Worm (Caenorhabditis elegans) whole organism, young adult: ENCODE measurements around the gene noa-1.

ENCODE experiments used
- B0019.2 ChIP-seq: fragments of 200-800 bp; sonication (Bioruptor generic); conservative IDR thresholded peaks from 2 replicates; pipeline ENCODE4 v1.3.6; 2022; ENCODE audit warnings: missing genetic modification reagents, missing genetic modification characterization, missing compliant biosample characterization
- B0336.3 ChIP-seq: fragments of 200-800 bp; sonication (Bioruptor generic); IDR thresholded peaks from 2 replicates; pipeline ENCODE4 v1.3.6; 2022; ENCODE audit warnings: missing genetic modification characterization, missing compliant biosample characterization
- C06A6.2 ChIP-seq: fragments of 200-800 bp; sonication (Bioruptor generic); conservative IDR thresholded peaks from 2 replicates; pipeline ENCODE4 v1.3.6; 2022; ENCODE audit warnings: missing genetic modification characterization, missing compliant biosample characterization
- D2030.7 ChIP-seq: fragments of 200-800 bp; sonication (Bioruptor generic); IDR thresholded peaks from 2 replicates; pipeline ENCODE4 v1.3.6; 2022; ENCODE audit warnings: missing genetic modification reagents, missing genetic modification characterization, missing compliant biosample characterization
- F10E7.11 ChIP-seq: sonication (generic microtip); optimal IDR thresholded peaks from 2 replicates; lab custom pipeline; 2017; ENCODE audit warnings: mild to moderate bottlenecking, missing genetic modification characterization, moderate library complexity, missing compliant biosample characterization
- F33H1.4 ChIP-seq: fragments of 200-800 bp; sonication (Bioruptor generic); IDR thresholded peaks from 2 replicates; pipeline ENCODE4 v1.3.6; 2022; ENCODE audit warnings: missing genetic modification reagents, missing genetic modification characterization, missing compliant biosample characterization
- F39B2.1 ChIP-seq: fragments of 200-800 bp; sonication (Bioruptor generic); IDR thresholded peaks from 2 replicates; pipeline ENCODE4 v1.3.6; 2022; ENCODE audit warnings: missing genetic modification reagents, missing genetic modification characterization, missing compliant biosample characterization
- K11D2.4 ChIP-seq: fragments of 200-800 bp; sonication (Bioruptor generic); IDR thresholded peaks from 2 replicates; pipeline ENCODE4 v1.3.6; 2022; ENCODE audit warnings: missing genetic modification reagents, missing genetic modification characterization, missing compliant biosample characterization
- K12H6.12 ChIP-seq: fragments of 200-800 bp; sonication (Bioruptor generic); optimal IDR thresholded peaks from 2 replicates; lab custom pipeline; 2018; ENCODE audit warnings: mild to moderate bottlenecking, missing genetic modification characterization, missing compliant biosample characterization
- ZK185.1 ChIP-seq: sonication (generic microtip); optimal IDR thresholded peaks from 2 replicates; lab custom pipeline; 2016; ENCODE audit warnings: mild to moderate bottlenecking, missing genetic modification characterization, missing compliant biosample characterization; ENCODE audit not compliant: poor library complexity, severe bottlenecking
- atf-7 ChIP-seq: sonication (generic microtip); optimal IDR thresholded peaks from 2 replicates; lab custom pipeline; 2017; ENCODE audit warnings: mild to moderate bottlenecking, missing genetic modification characterization, missing compliant biosample characterization
- ceh-100 ChIP-seq: fragments of 200-800 bp; sonication (Bioruptor generic); IDR thresholded peaks from 2 replicates; pipeline ENCODE4 v1.3.6; 2022; ENCODE audit warnings: missing genetic modification reagents, missing genetic modification characterization, missing compliant biosample characterization
- ceh-40 ChIP-seq: fragments of 200-800 bp; sonication (Bioruptor generic); IDR thresholded peaks from 2 replicates; pipeline ENCODE4 v1.3.6; 2022; ENCODE audit warnings: missing genetic modification characterization, missing compliant biosample characterization
- ceh-91 ChIP-seq: fragments of 200-800 bp; sonication (Bioruptor generic); IDR thresholded peaks from 2 replicates; pipeline ENCODE4 v1.3.6; 2022; ENCODE audit warnings: missing genetic modification reagents, missing genetic modification characterization, missing compliant biosample characterization
- chd-7 ChIP-seq: sonication (generic microtip); optimal IDR thresholded peaks from 2 replicates; lab custom pipeline; 2016; ENCODE audit warnings: mild to moderate bottlenecking, missing genetic modification characterization, moderate library complexity, missing compliant biosample characterization
- die-1 ChIP-seq: sonication (generic microtip); optimal IDR thresholded peaks from 2 replicates; lab custom pipeline; 2016; ENCODE audit warnings: missing genotype, mild to moderate bottlenecking, missing genetic modification characterization, missing compliant biosample characterization
- dox-1 ChIP-seq: fragments of 200-800 bp; sonication (Bioruptor generic); IDR thresholded peaks from 2 replicates; pipeline ENCODE4 v1.3.6; 2022; ENCODE audit warnings: missing genetic modification reagents, missing genetic modification characterization, missing compliant biosample characterization
- dpl-1 ChIP-seq: fragments of 150-350 bp; optimal IDR thresholded peaks from 2 replicates; lab custom pipeline; 2014; ENCODE audit warnings: missing biosample characterization, missing genetic modification reagents, missing genetic modification characterization
- egrh-3 ChIP-seq: fragments of 200-800 bp; sonication (Bioruptor generic); IDR thresholded peaks from 2 replicates; pipeline ENCODE4 v1.3.6; 2022; ENCODE audit warnings: missing genetic modification reagents, missing genetic modification characterization, missing compliant biosample characterization
- ets-4 ChIP-seq: fragments of 200-800 bp; sonication (Bioruptor generic); optimal IDR thresholded peaks from 2 replicates; lab custom pipeline; 2018; ENCODE audit warnings: mild to moderate bottlenecking, missing genetic modification characterization, missing compliant biosample characterization
- fkh-3 ChIP-seq: sonication (generic microtip); optimal IDR thresholded peaks from 2 replicates; lab custom pipeline; 2016; ENCODE audit warnings: mild to moderate bottlenecking, missing genetic modification characterization, missing compliant biosample characterization
- him-1 ChIP-seq: sonication (generic microtip); optimal IDR thresholded peaks from 2 replicates; lab custom pipeline; 2016; ENCODE audit warnings: missing genotype, missing genetic modification reagents, missing genetic modification characterization, missing compliant biosample characterization
- hlh-26 ChIP-seq: fragments of 200-800 bp; sonication (Bioruptor generic); conservative IDR thresholded peaks from 2 replicates; pipeline ENCODE4 v1.3.6; 2022; ENCODE audit warnings: missing genetic modification reagents, missing genetic modification characterization, missing compliant biosample characterization
- hmg-20 ChIP-seq: fragments of 200-800 bp; sonication (Bioruptor generic); IDR thresholded peaks from 2 replicates; pipeline ENCODE4 v1.3.6; 2022; ENCODE audit warnings: missing genetic modification reagents, missing genetic modification characterization, missing compliant biosample characterization
- hsf-1 ChIP-seq: fragments of 200-800 bp; sonication (Bioruptor generic); IDR thresholded peaks from 2 replicates; pipeline ENCODE4 v1.3.6; 2022; ENCODE audit warnings: missing genetic modification reagents, missing genetic modification characterization, missing compliant biosample characterization
- let-526 ChIP-seq: fragments of 200-800 bp; sonication (Bioruptor generic); IDR thresholded peaks from 2 replicates; pipeline ENCODE4 v1.3.6; 2022; ENCODE audit warnings: missing genetic modification reagents, missing genetic modification characterization, missing compliant biosample characterization
- let-607 ChIP-seq, 2 experiments: fragments of 200-800 bp in 1 of 2; sonication (Bioruptor generic) in 1 of 2; sonication (generic microtip) in 1 of 2; optimal IDR thresholded peaks; 2 replicates each; lab custom pipeline; 2016 to 2018; ENCODE audit warnings: mild to moderate bottlenecking in 2 of 2, missing compliant biosample characterization in 2 of 2, missing genetic modification characterization in 2 of 2, moderate library complexity in 2 of 2, missing genotype in 1 of 2
- lin-26 ChIP-seq: fragments of 200-800 bp; sonication (Bioruptor generic); IDR thresholded peaks from 2 replicates; pipeline ENCODE4 v1.3.6; 2022; ENCODE audit warnings: missing genetic modification reagents, missing genetic modification characterization, missing compliant biosample characterization
- lin-35 ChIP-seq, 3 experiments: fragments of 150-350 bp in 2 of 3; sonication (generic microtip) in 1 of 3; optimal IDR thresholded peaks; 2 replicates each; lab custom pipeline; 2014 to 2018; ENCODE audit warnings: missing biosample characterization in 3 of 3, missing genetic modification characterization in 3 of 3, missing genetic modification reagents in 3 of 3
- lin-40 ChIP-seq: sonication (generic microtip); optimal IDR thresholded peaks from 2 replicates; lab custom pipeline; 2016; ENCODE audit warnings: missing genetic modification characterization, mild to moderate bottlenecking, missing compliant biosample characterization, missing genotype, missing genetic modification reagents
- lir-1 ChIP-seq: fragments of 200-800 bp; sonication (Bioruptor generic); conservative IDR thresholded peaks from 2 replicates; pipeline ENCODE4 v1.3.6; 2022; ENCODE audit warnings: missing genetic modification reagents, missing genetic modification characterization, missing compliant biosample characterization
- mcd-1 ChIP-seq: fragments of 200-800 bp; sonication (Bioruptor generic); IDR thresholded peaks from 2 replicates; pipeline ENCODE4 v1.3.6; 2022; ENCODE audit warnings: missing genetic modification reagents, missing genetic modification characterization, missing compliant biosample characterization
- mel-28 ChIP-seq: sonication (generic microtip); optimal IDR thresholded peaks from 2 replicates; lab custom pipeline; 2016; ENCODE audit warnings: borderline replicate concordance, mild to moderate bottlenecking, missing genetic modification characterization, missing compliant biosample characterization
- nfya-1 ChIP-seq: sonication (generic microtip); optimal IDR thresholded peaks from 2 replicates; lab custom pipeline; 2017; ENCODE audit warnings: antibody characterized with exemption, missing compliant biosample characterization, missing genetic modification characterization, borderline replicate concordance; ENCODE audit not compliant: insufficient read depth
- nfyb-1 ChIP-seq: fragments of 200-800 bp; sonication (Bioruptor generic); IDR thresholded peaks from 2 replicates; pipeline ENCODE4 v1.3.6; 2022; ENCODE audit warnings: missing genetic modification reagents, missing genetic modification characterization, missing compliant biosample characterization
- nhr-120 ChIP-seq: fragments of 200-800 bp; sonication (Bioruptor generic); IDR thresholded peaks from 2 replicates; pipeline ENCODE4 v1.3.6; 2022; ENCODE audit warnings: missing genetic modification characterization, missing compliant biosample characterization
- nhr-179 ChIP-seq: sonication (generic microtip); optimal IDR thresholded peaks from 2 replicates; lab custom pipeline; 2016; ENCODE audit warnings: mild to moderate bottlenecking, missing genetic modification characterization, missing compliant biosample characterization
- nhr-27 ChIP-seq: fragments of 200-800 bp; sonication (Bioruptor generic); optimal IDR thresholded peaks from 2 replicates; lab custom pipeline; 2018; ENCODE audit warnings: mild to moderate bottlenecking, missing genetic modification characterization, moderate library complexity, missing compliant biosample characterization
- rcor-1 ChIP-seq: fragments of 200-800 bp; sonication (Bioruptor generic); IDR thresholded peaks from 2 replicates; pipeline ENCODE4 v1.3.6; 2022; ENCODE audit warnings: missing genetic modification reagents, missing genetic modification characterization, missing compliant biosample characterization
- sdz-38 ChIP-seq: sonication (generic microtip); optimal IDR thresholded peaks from 2 replicates; lab custom pipeline; 2016; ENCODE audit warnings: missing genotype, missing genetic modification characterization, missing compliant biosample characterization
- sea-2 ChIP-seq: fragments of 200-800 bp; sonication (Bioruptor generic); IDR thresholded peaks from 2 replicates; pipeline ENCODE4 v1.3.6; 2022; ENCODE audit warnings: missing genetic modification characterization, missing compliant biosample characterization
- snpc-1.1 ChIP-seq: sonication (generic microtip); optimal IDR thresholded peaks from 2 replicates; lab custom pipeline; 2017; ENCODE audit warnings: missing genetic modification characterization, mild to moderate bottlenecking, missing compliant biosample characterization, antibody characterized with exemption, moderate library complexity, missing genotype, missing genetic modification reagents; ENCODE audit not compliant: insufficient read depth
- somi-1 ChIP-seq: fragments of 200-800 bp; sonication (Bioruptor generic); optimal IDR thresholded peaks from 2 replicates; lab custom pipeline; 2018; ENCODE audit warnings: mild to moderate bottlenecking, missing genetic modification characterization, missing compliant biosample characterization
- tbx-9 ChIP-seq: sonication (generic microtip); optimal IDR thresholded peaks from 2 replicates; lab custom pipeline; 2016; ENCODE audit warnings: borderline replicate concordance, missing genetic modification characterization, inconsistent platforms, missing compliant biosample characterization
- unc-130 ChIP-seq: sonication (generic microtip); optimal IDR thresholded peaks from 2 replicates; lab custom pipeline; 2016; ENCODE audit warnings: missing genetic modification reagents, missing genetic modification characterization, missing compliant biosample characterization
- zfh-2 ChIP-seq: fragments of 200-800 bp; sonication (Bioruptor generic); conservative IDR thresholded peaks from 2 replicates; pipeline ENCODE4 v1.3.6; 2022; ENCODE audit warnings: missing genetic modification reagents, missing genetic modification characterization, missing compliant biosample characterization
- ztf-3 ChIP-seq: fragments of 200-800 bp; sonication (Bioruptor generic); optimal IDR thresholded peaks from 2 replicates; lab custom pipeline; 2018; ENCODE audit warnings: mild to moderate bottlenecking, missing genetic modification characterization, missing compliant biosample characterization
- ztf-6 ChIP-seq: fragments of 200-800 bp; sonication (Bioruptor generic); IDR thresholded peaks from 2 replicates; pipeline ENCODE4 v1.3.6; 2022; ENCODE audit warnings: missing genetic modification reagents, missing genetic modification characterization, missing compliant biosample characterization

Gene noa-1

DNA sequence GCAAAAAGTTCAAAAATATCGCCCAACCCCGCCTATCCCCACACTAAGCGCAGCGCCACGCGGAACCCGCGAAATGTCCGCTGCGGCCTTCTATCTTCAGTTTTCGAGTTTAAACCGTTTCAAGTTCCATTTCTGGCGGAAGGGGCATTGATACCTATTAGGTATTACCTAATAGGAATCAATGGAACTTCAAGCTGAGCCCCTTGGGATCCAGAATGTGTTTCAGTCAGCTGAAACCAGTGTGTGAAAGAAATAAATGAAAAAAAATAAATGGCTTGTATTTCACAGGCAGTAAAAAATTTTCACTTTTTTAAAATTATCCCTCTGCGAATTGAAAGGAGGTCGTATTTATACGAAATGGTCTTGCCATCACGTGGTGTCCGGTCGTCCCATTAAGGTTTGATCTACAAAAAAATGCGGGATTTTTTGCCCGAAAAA is 19.7 kb downstream of the noa-1 start (continued):
- TF ChIP-seq him-1 (tag; lab: Kevin White, UChicago) = peak; percentile 88
- TF ChIP-seq lin-26 (GFP tag; lab: Robert Waterston, UW) = peak; percentile 94
- TF ChIP-seq egrh-3 = no peak; the same call in 1 of the 2 replicates
- no peak for TF ChIP-seq sea-2 (GFP tag; lab: Robert Waterston, UW)
- TF ChIP-seq lin-35 (GFP tag; optimal IDR thresholded peaks at IDR 0.05; lab: Kevin White, UChicago) = peak in 1 of 3 experiments; percentile 29
- TF ChIP-seq tbx-9 (tag; lab: Kevin White, UChicago) = no peak
- TF ChIP-seq let-526 (GFP tag; lab: Robert Waterston, UW) = no peak
- peak; percentile 51; the same call in 1 of the 2 replicates for TF ChIP-seq lir-1 (GFP tag; lab: Robert Waterston, UW)
- TF ChIP-seq ztf-6 (GFP tag; lab: Robert Waterston, UW) = no peak
- TF ChIP-seq dpl-1 (GFP tag; lab: Kevin White, UChicago) = peak; percentile 45
- TF ChIP-seq ceh-40 (GFP tag; lab: Robert Waterston, UW) = 0 out of 2 replicates have a peak, but pooled peaks have one; percentile 25
- no peak for TF ChIP-seq nhr-179 (tag; lab: Kevin White, UChicago)
- TF ChIP-seq ztf-3 (GFP tag; lab: Kevin White, UChicago) = no peak
- TF ChIP-seq ets-4 (GFP tag; lab: Kevin White, UChicago) = peak; percentile 28
- TF ChIP-seq mel-28 (tag; lab: Kevin White, UChicago) = no peak
- TF ChIP-seq nfya-1 (tag; lab: Kevin White, UChicago) = no peak
- no peak for TF ChIP-seq atf-7
- TF ChIP-seq nhr-27 (tag; lab: Kevin White, UChicago) = no peak
- no peak for TF ChIP-seq hmg-20 (GFP tag; lab: Robert Waterston, UW)
- TF ChIP-seq chd-7 (tag; lab: Kevin White, UChicago) = no peak
- TF ChIP-seq nhr-120 (GFP tag; lab: Robert Waterston, UW) = no peak
- TF ChIP-seq F33H1.4 (GFP tag; lab: Robert Waterston, UW) = peak; percentile 61
- peak; percentile 49; the same call in 1 of the 2 replicates for TF ChIP-seq B0019.2 (GFP tag; lab: Robert Waterston, UW)
- TF ChIP-seq C06A6.2 = no peak
- no peak for TF ChIP-seq zfh-2 (GFP tag; lab: Robert Waterston, UW)
- TF ChIP-seq unc-130 = peak; percentile 78
- peak; percentile 61 for TF ChIP-seq ceh-91 (GFP tag; lab: Robert Waterston, UW)
- no peak for TF ChIP-seq K11D2.4
- TF ChIP-seq somi-1 (GFP tag; lab: Kevin White, UChicago) = no peak
- peak; percentile 62 for TF ChIP-seq mcd-1 (GFP tag; lab: Robert Waterston, UW)
- TF ChIP-seq lin-40 (tag; lab: Kevin White, UChicago) = no peak
- TF ChIP-seq dox-1 (GFP tag; lab: Robert Waterston, UW) = peak; percentile 87
- peak; percentile 52 for TF ChIP-seq ceh-100 (GFP tag; lab: Robert Waterston, UW)
- TF ChIP-seq let-607 (tag; optimal IDR thresholded peaks at IDR 0.05; lab: Kevin White, UChicago) = no peak
- TF ChIP-seq F39B2.1 (GFP tag; lab: Robert Waterston, UW) = 0 out of 2 replicates have a peak, but pooled peaks have one; percentile 6
- TF ChIP-seq hsf-1 (GFP tag; lab: Robert Waterston, UW) = peak; percentile 39; the same call in 1 of the 2 replicates
- TF ChIP-seq hlh-26 (GFP tag; lab: Robert Waterston, UW) = no peak
- peak; percentile 75 for TF ChIP-seq die-1 (tag; lab: Kevin White, UChicago)
- TF ChIP-seq F10E7.11 (tag; lab: Kevin White, UChicago) = no peak
- TF ChIP-seq sdz-38 (tag; lab: Kevin White, UChicago) = no peak
- peak; percentile 99 for TF ChIP-seq D2030.7
- TF ChIP-seq ZK185.1 (tag; lab: Kevin White, UChicago) = no peak
- TF ChIP-seq K12H6.12 = no peak
- TF ChIP-seq snpc-1.1 (tag; lab: Kevin White, UChicago) = peak; percentile 98
- TF ChIP-seq fkh-3 (tag; lab: Kevin White, UChicago) = no peak
- TF ChIP-seq nfyb-1 = 0 out of 2 replicates have a peak, but pooled peaks have one; percentile 24
- peak; percentile 77 for TF ChIP-seq B0336.3 (GFP tag; lab: Robert Waterston, UW)
- peak; percentile 81 for TF ChIP-seq rcor-1 (GFP tag; lab: Robert Waterston, UW)
